Worm (Caenorhabditis elegans): Measurements from ENCODE around the gene F36H5.14.
A peak's percentile ranks its signal among the peaks of the same experiment; 100 is the strongest.

The F36H5.14 gene

DNA sequence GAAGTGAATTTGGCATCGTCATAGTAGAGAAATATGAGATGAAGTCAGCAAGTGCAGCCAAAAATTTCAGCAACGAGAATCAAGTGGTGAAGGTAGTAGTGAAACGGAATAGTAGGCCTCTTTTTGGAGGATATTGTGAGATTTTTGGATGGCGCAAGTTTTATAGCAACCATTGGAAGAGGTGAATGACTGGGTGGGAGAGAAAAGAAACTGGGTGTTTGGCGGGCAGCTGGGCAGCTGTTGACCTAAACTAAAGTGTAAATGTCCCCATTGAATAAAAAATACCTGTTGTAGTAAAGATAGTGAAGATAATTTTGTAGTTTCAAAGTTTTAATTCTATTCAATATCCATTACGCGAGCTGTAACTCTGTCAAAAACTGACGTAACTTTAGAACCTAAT, 40.7 kb downstream of the F36H5.14 start:
- no peak for TF ChIP-seq lin-39 (tag; optimal IDR thresholded peaks at IDR 0.05)

DNA sequence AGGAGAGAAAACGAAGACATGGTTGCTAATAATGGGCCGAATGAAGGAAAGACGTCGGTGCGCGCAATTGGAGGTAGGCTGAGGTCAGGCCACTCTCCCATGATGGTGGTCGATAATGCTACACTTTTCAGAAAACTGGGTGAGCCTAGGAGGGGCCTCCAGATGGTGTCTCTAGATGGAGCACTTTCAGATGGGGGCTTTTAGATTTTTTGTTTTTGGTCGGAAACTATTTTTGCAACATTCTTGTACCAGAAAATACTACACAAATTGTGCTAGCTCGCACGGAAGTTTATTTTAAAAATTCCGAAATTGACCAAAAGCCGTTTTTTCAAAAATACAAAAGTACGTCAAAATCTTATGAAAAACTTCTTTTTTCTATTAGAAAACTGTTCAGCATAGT, 43.0 kb downstream of the F36H5.14 start, which contains the start of gene fbxb-10:
Gene fbxb-10 (minus strand): TSS at position 101 of the 400 bp plus-strand sequence.
- TF ChIP-seq elt-3 (tag; optimal IDR thresholded peaks at IDR 0.05) (no peak), jun-1 (tag; optimal IDR thresholded peaks at IDR 0.05) (no peak), daf-12 (tag; optimal IDR thresholded peaks at IDR 0.05) (no peak), mdl-1 (tag; optimal IDR thresholded peaks at IDR 0.05) (no peak), nhr-76 (tag; optimal IDR thresholded peaks at IDR 0.05) (no peak), ceh-9 (tag; optimal IDR thresholded peaks at IDR 0.05) (no peak), lin-15B (tag; optimal IDR thresholded peaks at IDR 0.05) (no peak), zag-1 (tag; optimal IDR thresholded peaks at IDR 0.05) (no peak), skn-1 (tag; optimal IDR thresholded peaks at IDR 0.05) (no peak), tbx-2 (tag; optimal IDR thresholded peaks at IDR 0.05) (no peak), nfya-1 (tag; optimal IDR thresholded peaks at IDR 0.05; ENCODE audit: insufficient read depth) (no peak), nhr-77 (tag; optimal IDR thresholded peaks at IDR 0.05) (no peak)

DNA sequence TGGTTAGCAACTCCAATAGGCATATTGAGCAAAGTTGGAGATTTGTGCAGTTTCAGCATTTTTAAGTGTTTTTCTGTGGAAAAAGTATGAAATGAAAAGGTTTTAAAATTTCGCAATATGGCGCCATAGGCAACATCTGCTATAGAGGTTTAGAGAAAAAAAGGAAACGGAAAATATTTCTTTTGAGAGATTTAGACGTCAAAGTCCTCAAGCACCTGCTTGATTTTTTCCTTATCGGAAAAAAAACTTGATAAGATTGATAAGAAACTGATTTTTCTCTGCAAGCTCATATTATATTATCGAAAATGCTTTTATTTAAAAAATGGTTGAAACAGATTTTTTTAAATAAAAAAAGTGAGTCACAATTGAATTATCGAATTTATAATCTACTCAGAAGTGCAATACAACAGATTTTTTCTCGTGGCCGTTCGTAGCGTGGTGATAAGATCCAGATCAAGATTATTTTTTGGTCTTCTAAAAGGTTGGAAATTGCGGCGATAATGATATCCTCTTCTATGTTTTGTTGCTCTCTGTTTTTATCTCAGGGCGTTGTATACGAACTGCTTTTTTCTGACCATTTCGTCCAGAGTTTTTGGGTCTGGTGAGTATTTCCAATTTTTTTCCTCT, 44.7 kb downstream of the F36H5.14 start, which contains the start of gene fbxc-19:
Gene fbxc-19 (plus strand): TSS at position 536 of the 627 bp plus-strand sequence.
- TF ChIP-seq ama-1 (optimal IDR thresholded peaks at IDR 0.05) (no peak), ztf-11 (tag; optimal IDR thresholded peaks at IDR 0.05) (no peak), fos-1 (tag; optimal IDR thresholded peaks at IDR 0.05) (no peak), tbx-2 (tag; optimal IDR thresholded peaks at IDR 0.05) (no peak), nhr-43 (tag; optimal IDR thresholded peaks at IDR 0.05; ENCODE audit: poor library complexity, severe bottlenecking) (no peak), snpc-4 (tag; optimal IDR thresholded peaks at IDR 0.05) (no peak), eor-1 (tag; optimal IDR thresholded peaks at IDR 0.05) (no peak), egl-27 (tag; optimal IDR thresholded peaks at IDR 0.05) (no peak), nhr-28 (tag; optimal IDR thresholded peaks at IDR 0.05) (no peak), R02D3.7 (tag; optimal IDR thresholded peaks at IDR 0.05) (peak; percentile 7), lsy-12 (tag; optimal IDR thresholded peaks at IDR 0.05) (no peak), jun-1 (tag; optimal IDR thresholded peaks at IDR 0.05) (peak; percentile 85), ZK546.5 (tag; optimal IDR thresholded peaks at IDR 0.05) (no peak), nhr-67 (tag; optimal IDR thresholded peaks at IDR 0.05) (no peak), unc-39 (tag; optimal IDR thresholded peaks at IDR 0.05) (no peak), ceh-82 (tag; optimal IDR thresholded peaks at IDR 0.05) (no peak), mdl-1 (tag; optimal IDR thresholded peaks at IDR 0.05) (peak; percentile 26), elt-2 (tag; optimal IDR thresholded peaks at IDR 0.05) (peak; percentile 99), nhr-25 (tag; optimal IDR thresholded peaks at IDR 0.05) (no peak), ceh-28 (tag; optimal IDR thresholded peaks at IDR 0.05) (peak; percentile 79), unc-62 (GFP tag; optimal IDR thresholded peaks at IDR 0.05) (no peak), aly-2 (tag; optimal IDR thresholded peaks at IDR 0.05) (no peak), zag-1 (tag; optimal IDR thresholded peaks at IDR 0.05) (no peak), lin-39 (tag; optimal IDR thresholded peaks at IDR 0.05) (no peak), nfya-1 (tag; optimal IDR thresholded peaks at IDR 0.05; ENCODE audit: insufficient read depth) (peak; percentile 42), nhr-11 (tag; optimal IDR thresholded peaks at IDR 0.05) (no peak), pha-4 (tag; optimal IDR thresholded peaks at IDR 0.05) (peak; percentile 89), ceh-9 (tag; optimal IDR thresholded peaks at IDR 0.05) (no peak), lin-15B (tag; optimal IDR thresholded peaks at IDR 0.05) (peak; percentile 21), elt-1 (tag; optimal IDR thresholded peaks at IDR 0.05) (no peak), pqm-1 (tag; optimal IDR thresholded peaks at IDR 0.05) (peak; percentile 98), daf-12 (tag; optimal IDR thresholded peaks at IDR 0.05) (no peak), sea-2 (GFP tag; optimal IDR thresholded peaks at IDR 0.05) (no peak), nhr-12 (tag; optimal IDR thresholded peaks at IDR 0.05) (no peak), hmg-11 (tag; optimal IDR thresholded peaks at IDR 0.05) (peak; percentile 14), ceh-16 (tag; optimal IDR thresholded peaks at IDR 0.05) (no peak), egl-5 (tag; optimal IDR thresholded peaks at IDR 0.05) (peak; percentile 53), skn-1 (tag; optimal IDR thresholded peaks at IDR 0.05) (peak; percentile 26), nhr-23 (tag; optimal IDR thresholded peaks at IDR 0.05) (peak; percentile 62), nhr-77 (tag; optimal IDR thresholded peaks at IDR 0.05) (peak; percentile 31)

Data from whole organism, L3 larva.